Worm (Caenorhabditis elegans): Measurements from ENCODE around the gene C24H10.2.

The C24H10.2 gene

ce11 chrX:5105703-5106102 is 41.3 kb downstream of the C24H10.2 start:
- TF ChIP-seq pes-1 (GFP tag; IDR thresholded peaks at IDR 0.05) = no peak
- no peak for TF ChIP-seq hnd-1 (tag; optimal IDR thresholded peaks at IDR 0.05)
- no peak for TF ChIP-seq flt-1 (GFP tag; IDR thresholded peaks at IDR 0.05)
- TF ChIP-seq F13C5.2 (tag; optimal IDR thresholded peaks at IDR 0.05) = no peak
- TF ChIP-seq ceh-13 (GFP tag; optimal IDR thresholded peaks at IDR 0.05) = no peak
- TF ChIP-seq ets-7 (tag; optimal IDR thresholded peaks at IDR 0.05) = no peak
- no peak for TF ChIP-seq scrt-1 (GFP tag; IDR thresholded peaks at IDR 0.05)

DNA sequence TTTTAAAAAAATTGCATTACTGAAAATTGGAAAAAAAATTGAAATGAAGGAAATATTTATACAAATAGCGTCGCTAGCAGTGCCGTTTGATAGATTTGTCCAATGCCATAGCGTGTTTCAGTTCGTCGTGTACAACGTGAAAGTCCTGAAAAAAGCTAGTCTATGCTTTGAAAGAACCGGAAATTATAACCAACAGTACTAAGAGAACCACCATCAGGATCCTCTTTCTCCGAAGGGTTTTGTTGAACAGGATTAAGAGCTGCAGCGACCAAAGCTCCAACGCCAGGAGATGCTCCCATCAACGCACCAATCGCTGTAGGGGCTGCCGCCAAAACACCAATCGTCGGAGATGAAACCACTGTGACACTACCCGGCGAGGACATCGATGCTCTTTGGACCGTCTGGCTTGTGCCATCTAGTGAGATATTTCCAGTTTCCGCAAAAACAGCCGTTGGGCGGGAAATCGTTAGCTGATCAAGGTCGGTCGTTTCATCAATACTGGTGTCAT is 41.8 kb downstream of the C24H10.2 start:
- TF ChIP-seq ama-1 (optimal IDR thresholded peaks at IDR 0.05) (no peak), tra-4 (tag; optimal IDR thresholded peaks at IDR 0.05) (no peak)

ce11 chrX:5106942-5107341 is 42.5 kb downstream of the C24H10.2 start, which contains the start of gene C42D8.9:
Gene C42D8.9 (minus strand): TSS chrX:5107042.
- TF ChIP-seq hmbx-1 (tag; optimal IDR thresholded peaks at IDR 0.05) (no peak), tra-4 (tag; optimal IDR thresholded peaks at IDR 0.05) (no peak), B0310.2 (tag; optimal IDR thresholded peaks at IDR 0.05) (no peak)

DNA sequence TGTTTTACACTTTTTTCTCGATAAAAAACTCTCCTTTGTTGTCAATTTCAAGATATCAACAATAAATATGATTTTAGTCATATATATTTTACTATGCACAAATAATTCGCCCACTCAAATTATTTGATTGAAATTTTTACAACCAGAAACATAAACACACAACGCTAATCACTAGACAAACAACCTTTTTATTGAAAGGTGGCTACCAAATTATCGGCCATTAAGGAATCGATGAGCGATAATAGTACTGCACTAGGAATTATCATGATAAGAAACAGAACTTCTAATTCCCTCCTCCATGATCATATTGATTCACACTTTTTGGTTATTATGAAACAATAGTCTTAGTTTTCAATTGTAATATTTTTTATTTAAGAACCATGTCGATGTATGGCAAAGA is 44.7 kb downstream of the C24H10.2 start, which contains the start of gene C42D8.1:
Gene C42D8.1 (plus strand): TSS at position 377 of the 400 bp plus-strand sequence.
- TF ChIP-seq ceh-13 (GFP tag; optimal IDR thresholded peaks at IDR 0.05) (no peak), tbx-11 (GFP tag; IDR thresholded peaks at IDR 0.05) (no peak), flt-1 (GFP tag; IDR thresholded peaks at IDR 0.05) (no peak), ama-1 (optimal IDR thresholded peaks at IDR 0.05) (no peak), ceh-36 (tag; optimal IDR thresholded peaks at IDR 0.05) (no peak), hnd-1 (tag; optimal IDR thresholded peaks at IDR 0.05) (no peak), scrt-1 (GFP tag; IDR thresholded peaks at IDR 0.05) (no peak), aly-1 (tag; optimal IDR thresholded peaks at IDR 0.05) (no peak)

ce11 chrX:5111894-5112293 is 47.5 kb downstream of the C24H10.2 start:
- TF ChIP-seq F13C5.2 (tag; optimal IDR thresholded peaks at IDR 0.05) = no peak
- TF ChIP-seq B0310.2 (tag; optimal IDR thresholded peaks at IDR 0.05) = no peak
- no peak for TF ChIP-seq hmg-4 (GFP tag; optimal IDR thresholded peaks at IDR 0.05)
- no peak for TF ChIP-seq hnd-1 (tag; optimal IDR thresholded peaks at IDR 0.05)
- no peak for TF ChIP-seq flt-1 (GFP tag; IDR thresholded peaks at IDR 0.05)
- TF ChIP-seq tbx-37 (GFP tag; conservative IDR thresholded peaks at IDR 0.05) = no peak
- TF ChIP-seq tra-4 (tag; optimal IDR thresholded peaks at IDR 0.05) = no peak
- TF ChIP-seq scrt-1 (GFP tag; IDR thresholded peaks at IDR 0.05) = no peak
- no peak for TF ChIP-seq sea-1 (GFP tag; conservative IDR thresholded peaks at IDR 0.05)
- no peak for TF ChIP-seq tbx-11 (GFP tag; IDR thresholded peaks at IDR 0.05)
- no peak for TF ChIP-seq hmbx-1 (tag; optimal IDR thresholded peaks at IDR 0.05)
- TF ChIP-seq pes-1 (GFP tag; IDR thresholded peaks at IDR 0.05) = no peak
- TF ChIP-seq ama-1 (optimal IDR thresholded peaks at IDR 0.05) = no peak
- no peak for TF ChIP-seq ets-7 (tag; optimal IDR thresholded peaks at IDR 0.05)
- no peak for TF ChIP-seq ceh-36 (tag; optimal IDR thresholded peaks at IDR 0.05)
- no peak for TF ChIP-seq aly-1 (tag; optimal IDR thresholded peaks at IDR 0.05)

ce11 chrX:5115511-5115910 is 51.1 kb downstream of the C24H10.2 start:
- TF ChIP-seq hmbx-1 (tag; optimal IDR thresholded peaks at IDR 0.05) (no peak), tbx-37 (GFP tag; conservative IDR thresholded peaks at IDR 0.05) (no peak), F13C5.2 (tag; optimal IDR thresholded peaks at IDR 0.05) (no peak), ceh-13 (GFP tag; optimal IDR thresholded peaks at IDR 0.05) (no peak), aly-1 (tag; optimal IDR thresholded peaks at IDR 0.05) (no peak), hmg-4 (GFP tag; optimal IDR thresholded peaks at IDR 0.05) (no peak)

DNA sequence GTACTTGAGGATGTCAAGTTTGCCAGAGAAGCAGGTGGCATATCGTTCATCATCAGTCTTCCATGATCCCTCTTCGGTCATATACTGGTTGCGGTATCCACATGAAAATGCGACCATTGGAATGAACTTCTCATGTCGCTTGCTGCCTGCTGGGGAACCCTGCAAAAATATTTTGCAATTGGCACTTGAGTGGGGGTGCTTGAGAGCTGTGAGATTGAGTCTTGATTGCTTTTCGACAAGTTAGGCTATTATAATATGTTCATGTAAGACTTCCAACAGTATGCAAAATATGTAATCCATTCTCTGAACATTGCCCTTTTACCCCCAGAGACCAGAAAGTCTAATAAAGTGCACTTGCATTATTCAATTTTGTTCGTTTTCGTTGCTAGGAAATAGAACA is 51.8 kb downstream of the C24H10.2 start:
- TF ChIP-seq ceh-36 (tag; optimal IDR thresholded peaks at IDR 0.05) (no peak), tra-4 (tag; optimal IDR thresholded peaks at IDR 0.05) (no peak), flt-1 (GFP tag; IDR thresholded peaks at IDR 0.05) (no peak), tbx-11 (GFP tag; IDR thresholded peaks at IDR 0.05) (no peak), B0310.2 (tag; optimal IDR thresholded peaks at IDR 0.05) (no peak), scrt-1 (GFP tag; IDR thresholded peaks at IDR 0.05) (no peak), ceh-13 (GFP tag; optimal IDR thresholded peaks at IDR 0.05) (no peak), hnd-1 (tag; optimal IDR thresholded peaks at IDR 0.05) (no peak), hmbx-1 (tag; optimal IDR thresholded peaks at IDR 0.05) (no peak), tbx-37 (GFP tag; conservative IDR thresholded peaks at IDR 0.05) (no peak), F13C5.2 (tag; optimal IDR thresholded peaks at IDR 0.05) (no peak), hmg-4 (GFP tag; optimal IDR thresholded peaks at IDR 0.05) (no peak)

Measured in whole organism, early embryonic.